Fruit fly (Drosophila melanogaster) whole organism, embryonic: Measurements from ENCODE around the gene bin.

Experiments used
- Awh ChIP-seq: fragments of 200-800 bp; sonication (Bioruptor generic); IDR thresholded peaks from 2 replicates; pipeline ENCODE4, ENCODE4 v1.3.6; 2022; ENCODE audit warnings: missing biosample characterization, missing genetic modification characterization
- CG10274 ChIP-seq: fragments of 200-800 bp; sonication (Bioruptor generic); optimal IDR thresholded peaks from 3 replicates; lab custom pipeline; 2017; ENCODE audit warnings: missing biosample characterization, mild to moderate bottlenecking, missing genetic modification characterization
- CG10321 ChIP-seq: fragments of 200-800 bp; sonication (Bioruptor generic); IDR thresholded peaks from 2 replicates; pipeline ENCODE4 v1.3.6; 2022; ENCODE audit warnings: missing biosample characterization, missing genetic modification characterization
- CG11093 ChIP-seq: fragments of 200-800 bp; sonication (Bioruptor generic); IDR thresholded peaks from 3 replicates; pipeline ENCODE4 v1.3.6; 2022; ENCODE audit warnings: missing biosample characterization, missing genetic modification characterization
- CG11456 ChIP-seq: fragments of 200-800 bp; sonication (Bioruptor generic); IDR thresholded peaks from 3 replicates; pipeline ENCODE4 v1.3.6; 2022; ENCODE audit warnings: missing biosample characterization, missing genetic modification characterization
- CG11504 ChIP-seq: fragments of 200-800 bp; sonication (Bioruptor generic); optimal IDR thresholded peaks from 3 replicates; lab custom pipeline; 2019; ENCODE audit warnings: missing biosample characterization, mild to moderate bottlenecking, missing genetic modification characterization, moderate library complexity
- CG12236 ChIP-seq: fragments of 200-800 bp; sonication (Bioruptor generic); optimal IDR thresholded peaks from 2 replicates; lab custom pipeline; 2016; ENCODE audit warnings: missing biosample characterization, missing genetic modification characterization
- CG17186 ChIP-seq: fragments of 200-800 bp; sonication (Bioruptor generic); optimal IDR thresholded peaks from 3 replicates; lab custom pipeline; 2017; ENCODE audit warnings: missing biosample characterization, missing genetic modification reagents, missing genetic modification characterization
- CG17612 ChIP-seq: fragments of 200-800 bp; sonication (Bioruptor generic); IDR thresholded peaks from 2 replicates; pipeline ENCODE4 v1.3.6; 2022; ENCODE audit warnings: missing biosample characterization, missing genetic modification characterization
- CG1792 ChIP-seq: fragments of 200-800 bp; sonication (Bioruptor generic); optimal IDR thresholded peaks from 2 replicates; lab custom pipeline; 2016; ENCODE audit warnings: missing biosample characterization, missing genetic modification characterization
- CG18262 ChIP-seq: fragments of 200-800 bp; optimal IDR thresholded peaks from 3 replicates; lab custom pipeline; 2019; ENCODE audit warnings: missing biosample characterization, mild to moderate bottlenecking, missing genetic modification characterization, moderate library complexity
- CG18619 ChIP-seq: fragments of 200-800 bp; sonication (Bioruptor generic); optimal IDR thresholded peaks from 3 replicates; lab custom pipeline; 2017; ENCODE audit warnings: missing biosample characterization, mild to moderate bottlenecking, missing genetic modification characterization
- CG2678 ChIP-seq: fragments of 200-800 bp; sonication (Bioruptor generic); optimal IDR thresholded peaks from 3 replicates; lab custom pipeline; 2019; ENCODE audit warnings: missing biosample characterization, mild to moderate bottlenecking, missing genetic modification characterization, moderate library complexity
- CG3995 ChIP-seq: fragments of 200-800 bp; sonication (Bioruptor generic); optimal IDR thresholded peaks from 3 replicates; lab custom pipeline; 2016; ENCODE audit warnings: missing biosample characterization, missing genetic modification characterization
- CG4328 ChIP-seq: fragments of 200-800 bp; sonication (Bioruptor generic); optimal IDR thresholded peaks from 3 replicates; lab custom pipeline; 2017; ENCODE audit warnings: missing biosample characterization, missing genetic modification reagents, missing genetic modification characterization
- CG5245 ChIP-seq: fragments of 200-800 bp; sonication (Bioruptor generic); optimal IDR thresholded peaks from 3 replicates; lab custom pipeline; 2016; ENCODE audit warnings: missing biosample characterization, missing genetic modification characterization
- CG6175 ChIP-seq: fragments of 200-800 bp; sonication (Bioruptor generic); IDR thresholded peaks from 3 replicates; pipeline ENCODE4 v1.3.6; 2022; ENCODE audit warnings: missing biosample characterization, missing genetic modification characterization
- CG6765 ChIP-seq: fragments of 200-800 bp; sonication (Bioruptor generic); optimal IDR thresholded peaks from 3 replicates; lab custom pipeline; 2017; ENCODE audit warnings: missing biosample characterization, mild to moderate bottlenecking, missing genetic modification characterization
- CG6791 ChIP-seq: fragments of 200-800 bp; sonication (Bioruptor generic); IDR thresholded peaks from 3 replicates; pipeline ENCODE4 v1.3.6; 2022; ENCODE audit warnings: missing biosample characterization, missing genetic modification characterization; ENCODE audit not compliant: partially characterized antibody
- CG6813 ChIP-seq: fragments of 200-800 bp; sonication (Bioruptor generic); optimal IDR thresholded peaks from 2 replicates; lab custom pipeline; 2017; ENCODE audit warnings: missing biosample characterization, missing genetic modification characterization, mild to moderate bottlenecking, moderate library complexity, missing genetic modification reagents
- CG7372 ChIP-seq: fragments of 200-800 bp; sonication (Bioruptor generic); IDR thresholded peaks from 2 replicates; pipeline ENCODE4 v1.3.6; 2022; ENCODE audit warnings: missing biosample characterization, missing genetic modification characterization
- CG8281 ChIP-seq: fragments of 200-800 bp; sonication (Bioruptor generic); optimal IDR thresholded peaks from 2 replicates; lab custom pipeline; 2018; ENCODE audit warnings: missing biosample characterization, mild to moderate bottlenecking, missing genetic modification characterization, moderate library complexity
- Camta ChIP-seq: fragments of 200-800 bp; sonication (Bioruptor generic); optimal IDR thresholded peaks from 2 replicates; lab custom pipeline; 2016; ENCODE audit warnings: missing biosample characterization, missing genetic modification characterization
- Dad ChIP-seq: fragments of 200-800 bp; sonication (Bioruptor generic); optimal IDR thresholded peaks from 3 replicates; lab custom pipeline; 2016; ENCODE audit warnings: missing biosample characterization, missing genetic modification characterization
- GATAe ChIP-seq: fragments of 200-800 bp; sonication (Bioruptor generic); conservative IDR thresholded peaks from 2 replicates; pipeline ENCODE4 v1.3.6; 2022; ENCODE audit warnings: missing biosample characterization, missing genetic modification characterization
- HLH54F ChIP-seq: fragments of 200-800 bp; sonication (Bioruptor generic); optimal IDR thresholded peaks from 3 replicates; lab custom pipeline; 2016; ENCODE audit warnings: missing biosample characterization, missing genetic modification characterization
- HmgZ ChIP-seq: fragments of 200-800 bp; sonication (Bioruptor generic); optimal IDR thresholded peaks from 2 replicates; lab custom pipeline; 2018; ENCODE audit warnings: missing biosample characterization, mild to moderate bottlenecking, missing genetic modification characterization
- Lim3 ChIP-seq: fragments of 200-800 bp; sonication (Bioruptor generic); IDR thresholded peaks from 2 replicates; pipeline ENCODE4 v1.3.6; 2022; ENCODE audit warnings: missing biosample characterization, missing genetic modification characterization
- MESR4 ChIP-seq: fragments of 200-800 bp; sonication (Bioruptor generic); optimal IDR thresholded peaks from 2 replicates; lab custom pipeline; 2018; ENCODE audit warnings: missing biosample characterization, mild to moderate bottlenecking, missing genetic modification characterization, moderate library complexity
- Nf-YA ChIP-seq: fragments of 200-800 bp; sonication (Bioruptor generic); IDR thresholded peaks from 2 replicates; pipeline ENCODE4 v1.3.6; 2022; ENCODE audit warnings: missing biosample characterization, missing genetic modification characterization
- Sox100B ChIP-seq: fragments of 200-800 bp; sonication (Bioruptor generic); optimal IDR thresholded peaks from 3 replicates; lab custom pipeline; 2018; ENCODE audit warnings: missing biosample characterization, mild to moderate bottlenecking, missing genetic modification characterization
- Ssrp ChIP-seq: fragments of 200-800 bp; sonication (Bioruptor generic); optimal IDR thresholded peaks from 2 replicates; lab custom pipeline; 2018; ENCODE audit warnings: missing biosample characterization, mild to moderate bottlenecking, missing genetic modification characterization, moderate library complexity
- TFAM ChIP-seq: fragments of 200-800 bp; sonication (Bioruptor generic); optimal IDR thresholded peaks from 2 replicates; lab custom pipeline; 2017; ENCODE audit warnings: missing biosample characterization, missing genetic modification characterization, inconsistent platforms
- Tbp ChIP-seq: fragments of >200 bp; optimal IDR thresholded peaks from 2 replicates; lab custom pipeline; 2018; ENCODE audit warnings: missing biosample characterization, missing genetic modification characterization
- Xbp1 ChIP-seq: fragments of 200-800 bp; sonication (Bioruptor generic); optimal IDR thresholded peaks from 3 replicates; lab custom pipeline; 2016; ENCODE audit warnings: missing biosample characterization, mild to moderate bottlenecking, missing genetic modification characterization
- YL-1 ChIP-seq: fragments of 200-800 bp; sonication (Bioruptor generic); optimal IDR thresholded peaks from 3 replicates; lab custom pipeline; 2017; ENCODE audit warnings: missing biosample characterization, mild to moderate bottlenecking, missing genetic modification characterization
- bowl ChIP-seq: fragments of 200-800 bp; sonication (Bioruptor generic); IDR thresholded peaks from 2 replicates; pipeline ENCODE4 v1.3.6; 2022; ENCODE audit warnings: missing biosample characterization, missing genetic modification characterization
- exex ChIP-seq: fragments of 200-800 bp; sonication (Bioruptor generic); optimal IDR thresholded peaks from 4 replicates; lab custom pipeline; 2018; ENCODE audit warnings: missing biosample characterization, mild to moderate bottlenecking, missing genetic modification characterization, moderate library complexity
- gcm2 ChIP-seq: fragments of 200-800 bp; sonication (Bioruptor generic); optimal IDR thresholded peaks from 2 replicates; lab custom pipeline; 2016; ENCODE audit warnings: missing biosample characterization, missing genetic modification characterization
- gsb-n ChIP-seq: fragments of 200-800 bp; sonication (Bioruptor generic); optimal IDR thresholded peaks from 3 replicates; lab custom pipeline; 2018; ENCODE audit warnings: missing biosample characterization, mild to moderate bottlenecking, missing genetic modification characterization
- kah ChIP-seq: fragments of 200-800 bp; sonication (Bioruptor generic); optimal IDR thresholded peaks from 2 replicates; lab custom pipeline; 2018; ENCODE audit warnings: missing biosample characterization, mild to moderate bottlenecking, missing genetic modification characterization
- ken ChIP-seq: fragments of 200-800 bp; sonication (Bioruptor generic); IDR thresholded peaks from 3 replicates; pipeline ENCODE4 v1.3.6; 2022; ENCODE audit warnings: missing biosample characterization, missing genetic modification characterization
- lola ChIP-seq, 3 experiments: fragments of >200 bp in 2 of 3; fragments of 200-800 bp in 1 of 3; sonication (Bioruptor generic) in 1 of 3; optimal IDR thresholded peaks; 2 replicates each; lab custom pipeline; 2017 to 2019; ENCODE audit warnings: missing biosample characterization in 3 of 3, missing genetic modification characterization in 3 of 3, mild to moderate bottlenecking in 1 of 3, moderate library complexity in 1 of 3
- maf-S ChIP-seq: fragments of 200-800 bp; sonication (Bioruptor generic); optimal IDR thresholded peaks from 2 replicates; lab custom pipeline; 2016; ENCODE audit warnings: missing biosample characterization, missing genetic modification characterization
- nerfin-2 ChIP-seq: fragments of 200-800 bp; sonication (Bioruptor generic); IDR thresholded peaks from 2 replicates; pipeline ENCODE4 v1.3.6; 2022; ENCODE audit warnings: missing biosample characterization, missing genetic modification characterization; ENCODE audit not compliant: partially characterized antibody
- nmo ChIP-seq: fragments of 200-800 bp; sonication (Bioruptor generic); optimal IDR thresholded peaks from 2 replicates; lab custom pipeline; 2018; ENCODE audit warnings: missing biosample characterization, mild to moderate bottlenecking, missing genetic modification characterization, moderate library complexity
- odd ChIP-seq: fragments of 200-800 bp; sonication (Bioruptor generic); optimal IDR thresholded peaks from 2 replicates; lab custom pipeline; 2017; ENCODE audit warnings: missing biosample characterization, mild to moderate bottlenecking, missing genetic modification characterization
- pum ChIP-seq: fragments of 200-800 bp; sonication (Bioruptor generic); optimal IDR thresholded peaks from 2 replicates; lab custom pipeline; 2016; ENCODE audit warnings: missing biosample characterization, missing genetic modification characterization
- pzg ChIP-seq: fragments of 200-800 bp; sonication (Bioruptor generic); optimal IDR thresholded peaks from 3 replicates; lab custom pipeline; 2018; ENCODE audit warnings: missing biosample characterization, mild to moderate bottlenecking, missing genetic modification characterization, moderate library complexity
- seq ChIP-seq: fragments of 200-800 bp; sonication (Bioruptor generic); IDR thresholded peaks from 2 replicates; pipeline ENCODE4 v1.3.6; 2022; ENCODE audit warnings: missing biosample characterization, missing genetic modification characterization
- slp2 ChIP-seq: fragments of 200-800 bp; sonication (Bioruptor generic); optimal IDR thresholded peaks from 2 replicates; lab custom pipeline; 2016; ENCODE audit warnings: missing biosample characterization, missing genetic modification characterization
- sna ChIP-seq: fragments of 200-800 bp; sonication (Bioruptor generic); IDR thresholded peaks from 2 replicates; pipeline ENCODE4 v1.3.6; 2022; ENCODE audit warnings: missing biosample characterization, missing genetic modification characterization; ENCODE audit not compliant: partially characterized antibody

The bin gene

DNA sequence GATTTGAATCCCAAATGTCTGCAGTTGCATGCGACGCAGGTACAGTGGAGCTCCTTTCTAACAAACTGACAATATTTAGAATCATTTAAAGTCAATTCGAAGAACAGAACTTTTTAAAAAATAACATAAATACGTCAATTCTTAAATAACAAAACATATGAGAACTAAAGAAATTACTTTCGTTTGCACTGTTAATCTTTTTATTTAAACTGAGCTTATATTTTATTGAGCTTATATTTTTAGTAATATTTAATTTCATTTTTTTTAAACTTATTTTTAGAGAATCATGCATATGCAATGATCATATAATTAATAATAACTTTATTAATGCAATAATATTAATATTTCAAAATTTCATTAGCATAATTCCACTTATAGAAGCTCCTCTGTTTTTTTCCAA is 9.9 kb upstream of the bin start (continued):
- TF ChIP-seq CG18619 (GFP tag; lab: Kevin White, UChicago): no peak
- TF ChIP-seq Awh (GFP tag; lab: Robert Waterston, UW): no peak
- TF ChIP-seq pum (GFP tag; lab: Kevin White, UChicago): no peak
- TF ChIP-seq CG5245 (GFP tag; lab: Kevin White, UChicago): no peak
- TF ChIP-seq CG12236: no peak
- TF ChIP-seq CG4328 (GFP tag; lab: Kevin White, UChicago): no peak
- peak; percentile 55 for TF ChIP-seq CG18262 (tag; lab: Kevin White, UChicago)
- TF ChIP-seq CG7372 (GFP tag; lab: Robert Waterston, UW): no peak
- TF ChIP-seq nerfin-2 (GFP tag; lab: Robert Waterston, UW): no peak
- no peak for TF ChIP-seq Dad (GFP tag; lab: Kevin White, UChicago)
- TF ChIP-seq Lim3 (GFP tag; lab: Robert Waterston, UW): no peak
- peak; percentile 33 for TF ChIP-seq CG11504 (tag; lab: Kevin White, UChicago)
- TF ChIP-seq GATAe: no peak
- no peak for TF ChIP-seq exex (tag; lab: Kevin White, UChicago)
- TF ChIP-seq ken (GFP tag; lab: Robert Waterston, UW): no peak
- TF ChIP-seq odd: no peak
- no peak for TF ChIP-seq HmgZ (tag; lab: Kevin White, UChicago)
- TF ChIP-seq CG6765 (GFP tag; lab: Kevin White, UChicago): no peak
- no peak for TF ChIP-seq kah
- TF ChIP-seq CG8281 (tag; lab: Kevin White, UChicago): no peak
- TF ChIP-seq CG3995 (GFP tag; lab: Kevin White, UChicago): no peak
- TF ChIP-seq Xbp1 (GFP tag; lab: Kevin White, UChicago): no peak
- TF ChIP-seq CG10321: no peak
- TF ChIP-seq seq (GFP tag; lab: Robert Waterston, UW): no peak
- TF ChIP-seq pzg (GFP tag; lab: Kevin White, UChicago): no peak
- TF ChIP-seq Sox100B (GFP tag; lab: Kevin White, UChicago): peak; percentile 9
- TF ChIP-seq CG6175: no peak
- TF ChIP-seq slp2 (GFP tag; lab: Kevin White, UChicago): no peak
- no peak for TF ChIP-seq CG1792 (GFP tag; lab: Kevin White, UChicago)
- peak in 1 of 3 experiments; percentile 14 for TF ChIP-seq lola (GFP tag; optimal IDR thresholded peaks at IDR 0.05; lab: Kevin White, UChicago)
- no peak for TF ChIP-seq HLH54F
- TF ChIP-seq gsb-n (tag; lab: Kevin White, UChicago): no peak
- peak; percentile 3 for TF ChIP-seq nmo (GFP tag; lab: Kevin White, UChicago)
- no peak for TF ChIP-seq TFAM
- no peak for TF ChIP-seq Tbp (GFP tag; lab: Kevin White, UChicago)
- TF ChIP-seq Camta (GFP tag; lab: Kevin White, UChicago): no peak
- TF ChIP-seq gcm2 (GFP tag; lab: Kevin White, UChicago): no peak
- TF ChIP-seq CG10274 (GFP tag; lab: Kevin White, UChicago): no peak
- no peak for TF ChIP-seq bowl (GFP tag; lab: Robert Waterston, UW)
- no peak for TF ChIP-seq CG17612 (GFP tag; lab: Robert Waterston, UW)
- TF ChIP-seq sna (GFP tag; lab: Robert Waterston, UW): no peak
- TF ChIP-seq Ssrp (tag; lab: Kevin White, UChicago): peak; percentile 13
- no peak for TF ChIP-seq maf-S
- no peak for TF ChIP-seq MESR4 (GFP tag; lab: Kevin White, UChicago)
- no peak for TF ChIP-seq CG6813
- TF ChIP-seq CG17186 (GFP tag; lab: Kevin White, UChicago): no peak
- peak; percentile 10 for TF ChIP-seq CG2678 (tag; lab: Kevin White, UChicago)
- TF ChIP-seq Nf-YA (GFP tag; lab: Robert Waterston, UW): no peak
- TF ChIP-seq YL-1: no peak
- TF ChIP-seq CG11093 (GFP tag; lab: Robert Waterston, UW): no peak
- TF ChIP-seq CG11456 (GFP tag; lab: Robert Waterston, UW): no peak
- TF ChIP-seq CG6791: no peak
